Fruit fly (Drosophila melanogaster): ENCODE measurements around the gene ntc.

Gene ntc

DNA sequence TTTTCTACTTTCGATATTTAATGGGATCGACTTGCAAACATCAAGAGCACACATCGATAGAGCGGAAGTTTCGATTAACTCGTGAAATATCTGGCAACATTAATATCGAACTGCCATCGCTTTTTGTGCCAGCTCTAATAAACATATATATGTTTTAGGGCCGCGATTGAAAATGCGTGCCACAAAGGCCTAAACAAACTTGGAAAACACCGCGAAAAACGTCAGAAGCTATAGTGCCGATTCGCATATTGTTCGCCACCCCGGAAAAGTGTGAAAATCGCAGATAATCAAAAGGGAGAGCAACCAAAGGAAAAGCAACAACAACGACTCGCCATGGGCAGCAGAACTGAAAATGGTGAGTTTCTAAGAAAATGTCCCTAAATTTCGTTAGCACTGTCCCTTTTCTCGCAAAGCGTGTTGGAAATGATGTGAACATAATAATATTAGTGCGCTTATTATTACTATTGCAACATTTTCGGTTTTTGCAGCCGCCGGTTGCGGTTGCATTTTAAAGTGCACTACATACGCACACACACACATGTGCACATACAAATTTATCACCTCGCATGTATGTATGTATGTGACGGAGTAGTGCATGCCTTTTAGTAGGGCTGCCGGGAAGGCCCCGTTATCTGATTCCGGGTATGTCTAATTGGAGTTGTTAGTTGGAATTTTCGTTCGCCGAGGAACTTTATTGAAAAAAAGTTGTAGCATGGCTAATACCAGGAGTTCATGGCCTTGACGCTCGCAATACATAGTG is 12.5 kb upstream of the ntc start, which contains the start of gene enc (continued):
- TF ChIP-seq CG9727 (GFP tag; optimal IDR thresholded peaks at IDR 0.05) (no peak), grn (GFP tag; optimal IDR thresholded peaks at IDR 0.05) (peak; percentile 52), zen2 (GFP tag; IDR thresholded peaks at IDR 0.05; ENCODE audit: partially characterized antibody) (peak; percentile 96), kni (GFP tag; optimal IDR thresholded peaks at IDR 0.05) (peak; percentile 47), CG12942 (GFP tag; optimal IDR thresholded peaks at IDR 0.05) (no peak), CG32772 (GFP tag; IDR thresholded peaks at IDR 0.05) (no peak), chn (GFP tag; optimal IDR thresholded peaks at IDR 0.05) (no peak), CG1603 (tag; optimal IDR thresholded peaks at IDR 0.05) (peak; percentile 43), al (GFP tag; IDR thresholded peaks at IDR 0.05) (no peak), odd (GFP tag; optimal IDR thresholded peaks at IDR 0.05) (no peak), mld (GFP tag; IDR thresholded peaks at IDR 0.05; ENCODE audit: partially characterized antibody) (peak; percentile 90), Med (GFP tag) (peak; percentile 79), CG17186 (GFP tag; optimal IDR thresholded peaks at IDR 0.05) (peak; percentile 45), CG33213 (GFP tag; optimal IDR thresholded peaks at IDR 0.05) (peak; percentile 10), D19A (tag; optimal IDR thresholded peaks at IDR 0.05) (peak; percentile 36), Dip2 (GFP tag; IDR thresholded peaks at IDR 0.05) (no peak), CG2120 (GFP tag; optimal IDR thresholded peaks at IDR 0.05) (peak; percentile 43), NC2β (GFP tag; optimal IDR thresholded peaks at IDR 0.05) (peak; percentile 15), Ets97D (GFP tag; optimal IDR thresholded peaks at IDR 0.05) (peak; percentile 78), CG15601 (tag; optimal IDR thresholded peaks at IDR 0.05) (peak; percentile 12), scrt (GFP tag; optimal IDR thresholded peaks at IDR 0.05) (peak; percentile 8), lilli (GFP tag; optimal IDR thresholded peaks at IDR 0.05) (peak; percentile 21), CG18619 (GFP tag; optimal IDR thresholded peaks at IDR 0.05) (no peak), Asciz (GFP tag; optimal IDR thresholded peaks at IDR 0.05) (peak; percentile 23), Neu2 (GFP tag; optimal IDR thresholded peaks at IDR 0.05; ENCODE audit: borderline replicate concordance) (peak; percentile 36), phol (tag; optimal IDR thresholded peaks at IDR 0.05) (peak; percentile 28), CG8924 (tag; optimal IDR thresholded peaks at IDR 0.05) (peak; percentile 19), ind (GFP tag; optimal IDR thresholded peaks at IDR 0.05) (no peak), crol (GFP tag; IDR thresholded peaks at IDR 0.05) (no peak), insv (GFP tag; optimal IDR thresholded peaks at IDR 0.05) (peak; percentile 80 to 95), gcm2 (GFP tag; optimal IDR thresholded peaks at IDR 0.05) (no peak), onecut (GFP tag; IDR thresholded peaks at IDR 0.05) (peak; percentile 27; the same call in 1 of the 2 replicates), hb (GFP tag; IDR thresholded peaks at IDR 0.05; ENCODE audit: partially characterized antibody) (peak; percentile 95), tna (GFP tag; IDR thresholded peaks at IDR 0.05; ENCODE audit: partially characterized antibody) (peak; percentile 95), CG4360 (GFP tag; IDR thresholded peaks at IDR 0.05) (peak; percentile 77), CG32532 (GFP tag; IDR thresholded peaks at IDR 0.05) (peak; percentile 30; the same call in 1 of the 2 replicates), mam (GFP tag; optimal IDR thresholded peaks at IDR 0.05) (peak; percentile 23), chif (GFP tag; optimal IDR thresholded peaks at IDR 0.05) (peak in 1 of 2 experiments; percentile 16), CTCF (GFP tag; optimal IDR thresholded peaks at IDR 0.05) (peak; percentile 42), CG14014 (GFP tag; IDR thresholded peaks at IDR 0.05) (peak; percentile 18; the same call in 1 of the 2 replicates), Hand (GFP tag; optimal IDR thresholded peaks at IDR 0.05) (no peak), Hsf (GFP tag; optimal IDR thresholded peaks at IDR 0.05) (peak; percentile 8), CG7271 (tag; optimal IDR thresholded peaks at IDR 0.05) (no peak), MBD-R2 (GFP tag; IDR thresholded peaks at IDR 0.05) (peak; percentile 75), CG2116 (GFP tag; optimal IDR thresholded peaks at IDR 0.05) (peak; percentile 81), CG34224 (GFP tag; IDR thresholded peaks at IDR 0.05; ENCODE audit: partially characterized antibody) (peak; percentile 97), CG2199 (GFP tag; IDR thresholded peaks at IDR 0.05) (0 out of 3 replicates have a peak, but pooled peaks have one; percentile 14), ftz-f1 (GFP tag; optimal IDR thresholded peaks at IDR 0.05) (no peak), E2f2 (GFP tag; IDR thresholded peaks at IDR 0.05) (peak; percentile 60), CG32767 (GFP tag; IDR thresholded peaks at IDR 0.05) (no peak)
